Worm (Caenorhabditis elegans) whole organism, L3 larva: ENCODE results near the gene C17G10.10.

Source experiments
- R02D3.7 ChIP-seq: fragments of 150-350 bp; optimal IDR thresholded peaks from 2 replicates; lab custom pipeline; 2014; ENCODE audit warnings: missing biosample characterization, missing genetic modification characterization
- aly-2 ChIP-seq: fragments of 150-350 bp; optimal IDR thresholded peaks from 2 replicates; lab custom pipeline; 2014; ENCODE audit warnings: missing biosample characterization, missing genetic modification characterization
- ama-1 ChIP-seq: fragments of 150-350 bp; optimal IDR thresholded peaks from 2 replicates; lab custom pipeline; 2018
- ceh-82 ChIP-seq: fragments of 150-350 bp; optimal IDR thresholded peaks from 2 replicates; lab custom pipeline; 2014; ENCODE audit warnings: missing biosample characterization, missing genetic modification characterization
- ceh-9 ChIP-seq: sonication (generic microtip); optimal IDR thresholded peaks from 2 replicates; lab custom pipeline; 2018; ENCODE audit warnings: missing biosample characterization, missing genetic modification characterization
- egl-27 ChIP-seq: sonication (generic microtip); optimal IDR thresholded peaks from 4 replicates; lab custom pipeline; 2017; ENCODE audit warnings: missing biosample characterization, missing genetic modification reagents, missing genetic modification characterization
- egl-5 ChIP-seq: fragments of 150-350 bp; optimal IDR thresholded peaks from 2 replicates; lab custom pipeline; 2017; ENCODE audit warnings: missing biosample characterization, missing genetic modification reagents, missing genetic modification characterization, inconsistent platforms
- elt-1 ChIP-seq: fragments of 150-350 bp; optimal IDR thresholded peaks from 2 replicates; lab custom pipeline; 2014; ENCODE audit warnings: missing biosample characterization, missing genetic modification characterization
- elt-3 ChIP-seq, 3 experiments: fragments of 150-350 bp in 1 of 3; sonication (generic microtip) in 2 of 3; optimal IDR thresholded peaks; 2 replicates in 2 of 3; 4 replicates in 1 of 3; lab custom pipeline; 2014 to 2017; ENCODE audit warnings: missing biosample characterization in 3 of 3, missing genetic modification characterization in 3 of 3
- eor-1 ChIP-seq, 2 experiments: fragments of 150-350 bp; optimal IDR thresholded peaks; 2 replicates each; lab custom pipeline; 2014 to 2018; ENCODE audit warnings: missing biosample characterization in 2 of 2, missing genetic modification characterization in 2 of 2
- fkh-10 ChIP-seq: sonication (generic microtip); optimal IDR thresholded peaks from 2 replicates; lab custom pipeline; 2017; ENCODE audit warnings: missing biosample characterization, missing genetic modification reagents, missing genetic modification characterization
- fkh-2 ChIP-seq: fragments of 150-350 bp; optimal IDR thresholded peaks from 2 replicates; lab custom pipeline; 2014; ENCODE audit warnings: missing biosample characterization, missing genetic modification reagents, missing genetic modification characterization
- hmg-11 ChIP-seq: sonication (generic microtip); optimal IDR thresholded peaks from 2 replicates; lab custom pipeline; 2016; ENCODE audit warnings: missing genetic modification characterization, missing compliant biosample characterization
- lin-15B ChIP-seq: fragments of 150-350 bp; optimal IDR thresholded peaks from 2 replicates; lab custom pipeline; 2014; ENCODE audit warnings: missing biosample characterization, missing genetic modification characterization
- lin-39 ChIP-seq: fragments of 150-350 bp; optimal IDR thresholded peaks from 2 replicates; lab custom pipeline; 2018; ENCODE audit warnings: missing biosample characterization, missing genetic modification reagents, missing genetic modification characterization
- lsy-12 ChIP-seq: sonication (generic microtip); optimal IDR thresholded peaks from 2 replicates; lab custom pipeline; 2016; ENCODE audit warnings: mild to moderate bottlenecking, missing genetic modification characterization, missing compliant biosample characterization
- mdl-1 ChIP-seq: fragments of 150-350 bp; optimal IDR thresholded peaks from 2 replicates; lab custom pipeline; 2014; ENCODE audit warnings: missing biosample characterization, missing genetic modification characterization
- mml-1 ChIP-seq: fragments of 150-350 bp; sonication (generic microtip); optimal IDR thresholded peaks from 3 replicates; lab custom pipeline; 2014; ENCODE audit warnings: missing biosample characterization, missing genetic modification characterization
- nhr-11 ChIP-seq: fragments of 150-350 bp; optimal IDR thresholded peaks from 2 replicates; lab custom pipeline; 2014; ENCODE audit warnings: missing biosample characterization, missing genetic modification characterization
- nhr-12 ChIP-seq: fragments of 150-350 bp; optimal IDR thresholded peaks from 2 replicates; lab custom pipeline; 2014; ENCODE audit warnings: missing biosample characterization, missing genetic modification characterization
- nhr-237 ChIP-seq: fragments of 150-350 bp; optimal IDR thresholded peaks from 2 replicates; lab custom pipeline; 2014; ENCODE audit warnings: missing biosample characterization, missing genetic modification characterization
- nhr-28 ChIP-seq: fragments of 150-350 bp; optimal IDR thresholded peaks from 2 replicates; lab custom pipeline; 2014; ENCODE audit warnings: missing biosample characterization, missing genetic modification characterization
- nhr-67 ChIP-seq: fragments of 150-350 bp; optimal IDR thresholded peaks from 2 replicates; lab custom pipeline; 2014; ENCODE audit warnings: missing biosample characterization, missing genetic modification characterization
- pha-4 ChIP-seq: fragments of 150-350 bp; optimal IDR thresholded peaks from 2 replicates; lab custom pipeline; 2014; ENCODE audit warnings: missing biosample characterization, missing genetic modification reagents, missing genetic modification characterization
- pqm-1 ChIP-seq: fragments of 150-350 bp; optimal IDR thresholded peaks from 2 replicates; lab custom pipeline; 2017; ENCODE audit warnings: missing biosample characterization, missing genetic modification characterization, inconsistent platforms
- sea-2 ChIP-seq: fragments of 150-350 bp; sonication (generic microtip); optimal IDR thresholded peaks from 4 replicates; lab custom pipeline; 2014; ENCODE audit warnings: missing biosample characterization, missing genetic modification reagents, missing genetic modification characterization
- skn-1 ChIP-seq: fragments of 150-350 bp; optimal IDR thresholded peaks from 2 replicates; lab custom pipeline; 2014; ENCODE audit warnings: missing biosample characterization, missing genetic modification characterization
- snpc-4 ChIP-seq: fragments of 150-350 bp; optimal IDR thresholded peaks from 2 replicates; lab custom pipeline; 2014; ENCODE audit warnings: missing biosample characterization, missing genetic modification characterization
- tbx-2 ChIP-seq: sonication (generic microtip); optimal IDR thresholded peaks from 2 replicates; lab custom pipeline; 2016; ENCODE audit warnings: mild to moderate bottlenecking, missing genetic modification characterization, missing compliant biosample characterization
- unc-39 ChIP-seq: sonication (generic microtip); optimal IDR thresholded peaks from 4 replicates; lab custom pipeline; 2017; ENCODE audit warnings: missing biosample characterization, missing genetic modification characterization
- zag-1 ChIP-seq: fragments of 150-350 bp; optimal IDR thresholded peaks from 2 replicates; lab custom pipeline; 2014; ENCODE audit warnings: missing biosample characterization, missing genetic modification characterization
- ztf-4 ChIP-seq: fragments of 150-350 bp; optimal IDR thresholded peaks from 2 replicates; lab custom pipeline; 2014; ENCODE audit warnings: missing biosample characterization, missing genetic modification characterization

Gene C17G10.10

ce11 chrII:5648272-5648671 lies 49.1 kb upstream of the C17G10.10 start, which contains the start of gene ddl-1:
TSS of gene ddl-1 (minus strand) at chrII:5648372.
- TF ChIP-seq egl-27 (tag; lab: Kevin White, UChicago) (no peak), eor-1 (tag; optimal IDR thresholded peaks at IDR 0.05; lab: Kevin White, UChicago) (no peak), lin-15B (tag; lab: Kevin White, UChicago) (no peak), nhr-12 (tag; lab: Kevin White, UChicago) (no peak)

DNA sequence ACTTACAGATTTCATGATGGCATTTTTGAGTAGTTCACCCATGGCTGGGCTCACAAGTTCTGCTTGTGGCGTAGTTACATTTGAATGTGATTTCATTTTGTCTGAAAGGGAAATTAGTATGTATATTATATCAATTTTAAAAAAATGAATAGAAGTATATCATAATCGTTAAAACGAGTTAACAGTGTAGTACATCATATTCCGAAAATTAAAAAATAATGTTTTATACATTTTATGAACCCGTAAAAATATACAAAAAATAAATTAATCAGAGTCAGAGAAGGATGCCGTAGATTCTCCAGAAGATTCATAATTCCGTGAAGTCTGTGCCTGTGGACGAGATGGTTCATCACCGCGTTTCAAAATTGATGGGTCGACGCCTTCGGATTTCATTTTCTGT lies 47.8 kb upstream of the C17G10.10 start, which contains the start of gene F59E12.9:
F59E12.9 (minus strand) TSS at position 101 of the 400 bp plus-strand sequence.
- TF ChIP-seq sea-2 (GFP tag; lab: Kevin White, UChicago) (no peak), nhr-12 (tag; lab: Kevin White, UChicago) (no peak), egl-5 (tag; lab: Kevin White, UChicago) (no peak), mdl-1 (tag; lab: Kevin White, UChicago) (no peak), zag-1 (tag; lab: Kevin White, UChicago) (no peak), elt-3 (tag; optimal IDR thresholded peaks at IDR 0.05; lab: Kevin White, UChicago) (no peak), nhr-67 (tag; lab: Kevin White, UChicago) (no peak), lin-39 (tag; lab: Kevin White, UChicago) (no peak), pha-4 (tag; lab: Kevin White, UChicago) (no peak), tbx-2 (tag; lab: Kevin White, UChicago) (no peak), nhr-28 (tag; lab: Kevin White, UChicago) (no peak), fkh-10 (GFP tag; lab: Kevin White, UChicago) (no peak), nhr-11 (tag; lab: Kevin White, UChicago) (no peak), R02D3.7 (tag; lab: Kevin White, UChicago) (no peak), snpc-4 (tag; lab: Kevin White, UChicago) (no peak), fkh-2 (tag; lab: Kevin White, UChicago) (no peak), hmg-11 (no peak), nhr-237 (no peak), lsy-12 (tag; lab: Kevin White, UChicago) (no peak)
- TF ChIP-seq, all 47 proteins: peak for 0

DNA sequence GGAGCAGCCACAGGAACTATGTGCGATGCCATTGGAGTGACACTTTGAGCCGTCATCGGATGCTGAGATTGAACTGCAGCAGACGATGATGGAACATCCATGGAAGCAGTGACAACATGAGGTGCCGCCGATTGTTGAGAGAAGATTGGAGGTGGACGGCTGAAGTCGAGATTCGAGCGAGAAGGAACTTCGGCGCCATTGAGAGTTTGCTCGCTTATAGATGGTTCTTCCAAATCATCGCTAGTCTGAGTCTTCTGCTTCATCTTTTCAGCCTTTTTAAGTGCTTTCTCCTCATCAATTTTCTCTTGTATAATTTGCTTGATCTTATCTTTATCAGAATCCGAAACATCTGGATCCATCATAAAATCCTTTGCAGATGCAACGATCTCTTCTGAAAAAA lies 42.9 kb upstream of the C17G10.10 start:
- TF ChIP-seq nhr-12 (tag; lab: Kevin White, UChicago) (no peak), nhr-11 (tag; lab: Kevin White, UChicago) (no peak), ceh-9 (no peak), eor-1 (tag; optimal IDR thresholded peaks at IDR 0.05; lab: Kevin White, UChicago) (no peak), aly-2 (tag; lab: Kevin White, UChicago) (no peak), mml-1 (no peak)

DNA sequence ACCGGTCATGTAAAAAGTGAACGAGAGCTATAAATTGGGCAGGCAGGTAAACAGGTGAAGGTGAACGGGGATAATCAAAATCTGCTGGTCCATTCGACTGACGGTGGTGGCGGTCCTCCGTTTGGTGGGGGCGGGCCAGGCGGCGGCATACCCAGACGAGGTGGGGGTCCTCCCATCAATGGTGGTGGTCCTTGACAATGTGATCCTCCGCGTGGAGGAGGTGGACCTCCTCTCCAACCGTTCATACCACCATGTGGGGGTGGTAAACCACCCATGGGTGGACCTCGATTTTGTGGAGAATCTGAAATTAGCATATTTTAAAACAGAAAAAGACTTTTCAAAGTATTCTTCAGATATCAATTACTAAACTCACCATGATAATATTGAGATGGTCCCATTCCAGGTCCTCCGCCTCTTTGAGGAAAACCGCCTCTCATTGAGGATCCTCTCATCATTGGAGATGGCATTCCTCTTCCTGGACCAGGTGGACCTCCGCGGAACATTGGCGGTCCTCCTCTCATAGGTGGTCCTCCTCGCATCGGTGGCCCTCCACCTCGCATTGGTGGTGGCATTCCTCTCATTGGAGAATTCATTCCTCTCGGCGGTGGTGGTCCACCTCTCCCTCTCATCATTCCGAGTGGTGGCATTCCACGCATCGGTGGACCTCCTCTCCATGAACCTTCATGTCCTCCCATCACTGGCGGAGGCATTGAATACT lies 41.3 kb upstream of the C17G10.10 start:
- TF ChIP-seq egl-27 (tag; lab: Kevin White, UChicago): no peak
- no peak for TF ChIP-seq fkh-2 (tag; lab: Kevin White, UChicago)
- no peak for TF ChIP-seq ceh-82
- no peak for TF ChIP-seq elt-1 (tag; lab: Kevin White, UChicago)
- no peak for TF ChIP-seq unc-39 (tag; lab: Kevin White, UChicago)
- no peak for TF ChIP-seq egl-5 (tag; lab: Kevin White, UChicago)

- TF ChIP-seq eor-1 (tag; optimal IDR thresholded peaks at IDR 0.05; lab: Kevin White, UChicago) (no peak), ama-1 (no peak), ceh-9 (no peak), fkh-2 (tag; lab: Kevin White, UChicago) (no peak), ztf-4 (no peak), sea-2 (GFP tag; lab: Kevin White, UChicago) (no peak), lin-15B (tag; lab: Kevin White, UChicago) (no peak), skn-1 (tag; lab: Kevin White, UChicago) (no peak), pqm-1 (tag; lab: Kevin White, UChicago) (no peak), ceh-82 (no peak), aly-2 (tag; lab: Kevin White, UChicago) (no peak), mdl-1 (tag; lab: Kevin White, UChicago) (no peak)
Observed at ce11 chrII:5638059-5638458, 38.9 kb upstream of the C17G10.10 start, which contains the start of gene F59E12.3. TSS of gene F59E12.3 (plus strand) at chrII:5638359.
